Fruit fly (Drosophila melanogaster) whole organism, embryonic: Measurements from ENCODE around the gene CG46460.

Experiments used
- Abd-B ChIP-seq: fragments of 200-800 bp; sonication (Bioruptor generic); optimal IDR thresholded peaks from 2 replicates; lab custom pipeline; 2018; ENCODE audit warnings: missing biosample characterization, mild to moderate bottlenecking, missing genetic modification characterization, moderate library complexity
- Atf3 ChIP-seq: fragments of 200-800 bp; sonication (Bioruptor generic); optimal IDR thresholded peaks from 3 replicates; lab custom pipeline; 2016; ENCODE audit warnings: missing biosample characterization, missing genetic modification characterization
- B-H2 ChIP-seq: fragments of 200-800 bp; sonication (Bioruptor generic); optimal IDR thresholded peaks from 2 replicates; lab custom pipeline; 2018; ENCODE audit warnings: missing biosample characterization, mild to moderate bottlenecking, missing genetic modification characterization
- Bteb2 ChIP-seq: fragments of 200-800 bp; sonication (Bioruptor generic); optimal IDR thresholded peaks from 2 replicates; lab custom pipeline; 2016; ENCODE audit warnings: missing biosample characterization, missing genetic modification characterization
- CG10654 ChIP-seq: fragments of 200-800 bp; sonication (Bioruptor generic); optimal IDR thresholded peaks from 2 replicates; lab custom pipeline; 2016; ENCODE audit warnings: missing biosample characterization, missing genetic modification characterization
- CG11723 ChIP-seq: fragments of 200-800 bp; sonication (Bioruptor generic); optimal IDR thresholded peaks from 2 replicates; lab custom pipeline; 2017; ENCODE audit warnings: missing biosample characterization, mild to moderate bottlenecking, missing genetic modification characterization
- CG13123 ChIP-seq: fragments of 200-800 bp; sonication (Bioruptor generic); optimal IDR thresholded peaks from 2 replicates; lab custom pipeline; 2016; ENCODE audit warnings: missing biosample characterization, missing genetic modification characterization
- CG13424 ChIP-seq: fragments of 200-800 bp; sonication (Bioruptor generic); optimal IDR thresholded peaks from 2 replicates; lab custom pipeline; 2019; ENCODE audit warnings: missing biosample characterization, mild to moderate bottlenecking, missing genetic modification characterization, moderate library complexity
- CG15601 ChIP-seq: fragments of 200-800 bp; sonication (Bioruptor generic); optimal IDR thresholded peaks from 3 replicates; lab custom pipeline; 2019; ENCODE audit warnings: missing biosample characterization, mild to moderate bottlenecking, missing genetic modification characterization, moderate library complexity
- CG17829 ChIP-seq: fragments of 200-800 bp; optimal IDR thresholded peaks from 2 replicates; lab custom pipeline; 2019; ENCODE audit warnings: missing biosample characterization, mild to moderate bottlenecking, missing genetic modification characterization, moderate library complexity
- CG1792 ChIP-seq: fragments of 200-800 bp; sonication (Bioruptor generic); optimal IDR thresholded peaks from 2 replicates; lab custom pipeline; 2016; ENCODE audit warnings: missing biosample characterization, missing genetic modification characterization
- CG18011 ChIP-seq: fragments of 200-800 bp; sonication (Bioruptor generic); optimal IDR thresholded peaks from 2 replicates; lab custom pipeline; 2017; ENCODE audit warnings: missing biosample characterization, missing genetic modification characterization, mild to moderate bottlenecking, moderate library complexity, missing genotype
- CG2678 ChIP-seq: fragments of 200-800 bp; sonication (Bioruptor generic); optimal IDR thresholded peaks from 3 replicates; lab custom pipeline; 2019; ENCODE audit warnings: missing biosample characterization, mild to moderate bottlenecking, missing genetic modification characterization, moderate library complexity
- CG3065 ChIP-seq: fragments of 200-800 bp; sonication (Bioruptor generic); optimal IDR thresholded peaks from 2 replicates; lab custom pipeline; 2016; ENCODE audit warnings: missing biosample characterization, missing genetic modification characterization
- CG3163 ChIP-seq: fragments of 200-800 bp; sonication (Bioruptor generic); optimal IDR thresholded peaks from 3 replicates; lab custom pipeline; 2016; ENCODE audit warnings: missing biosample characterization, missing genetic modification characterization
- CG6654 ChIP-seq: fragments of 200-800 bp; sonication (Bioruptor generic); optimal IDR thresholded peaks from 2 replicates; lab custom pipeline; 2017; ENCODE audit warnings: missing biosample characterization, mild to moderate bottlenecking, missing genetic modification characterization
- CG6854 ChIP-seq: fragments of 200-800 bp; sonication (Bioruptor generic); optimal IDR thresholded peaks from 3 replicates; lab custom pipeline; 2017; ENCODE audit warnings: missing biosample characterization, mild to moderate bottlenecking, missing genetic modification characterization
- CG7786 ChIP-seq: fragments of 200-800 bp; sonication (Bioruptor generic); optimal IDR thresholded peaks from 2 replicates; lab custom pipeline; 2016; ENCODE audit warnings: missing biosample characterization, missing genetic modification characterization
- CG8478 ChIP-seq: fragments of >200 bp; optimal IDR thresholded peaks from 2 replicates; lab custom pipeline; 2018
- CG9215 ChIP-seq: fragments of 200-800 bp; sonication (Bioruptor generic); IDR thresholded peaks from 2 replicates; pipeline ENCODE4 v1.3.6; 2022; ENCODE audit warnings: missing biosample characterization, missing genetic modification characterization
- Doc2 ChIP-seq: fragments of 200-800 bp; sonication (Bioruptor generic); IDR thresholded peaks from 2 replicates; pipeline ENCODE4 v1.3.6; 2022; ENCODE audit warnings: missing biosample characterization, missing genetic modification characterization
- ERR ChIP-seq: fragments of 200-800 bp; sonication (Bioruptor generic); optimal IDR thresholded peaks from 2 replicates; lab custom pipeline; 2016; ENCODE audit warnings: missing biosample characterization, missing genetic modification characterization
- Hmx ChIP-seq: fragments of 200-800 bp; sonication (Bioruptor generic); optimal IDR thresholded peaks from 2 replicates; lab custom pipeline; 2016; ENCODE audit warnings: missing biosample characterization, missing genetic modification characterization
- PHDP ChIP-seq: fragments of 200-800 bp; sonication (Bioruptor generic); optimal IDR thresholded peaks from 3 replicates; lab custom pipeline; 2018; ENCODE audit warnings: missing biosample characterization, mild to moderate bottlenecking, missing genetic modification characterization, moderate library complexity
- Rfx ChIP-seq: fragments of 200-800 bp; sonication (Bioruptor generic); IDR thresholded peaks from 2 replicates; pipeline ENCODE4 v1.3.6; 2022; ENCODE audit warnings: missing biosample characterization, missing genetic modification characterization
- ato ChIP-seq: fragments of 200-800 bp; sonication (Bioruptor generic); IDR thresholded peaks from 2 replicates; pipeline ENCODE4 v1.3.6; 2022; ENCODE audit warnings: missing biosample characterization, missing genetic modification characterization; ENCODE audit not compliant: partially characterized antibody
- br ChIP-seq: fragments of >200 bp; optimal IDR thresholded peaks from 2 replicates; lab custom pipeline; 2017
- cato ChIP-seq: fragments of 200-800 bp; sonication (Bioruptor generic); optimal IDR thresholded peaks from 2 replicates; lab custom pipeline; 2016; ENCODE audit warnings: missing biosample characterization, missing genetic modification characterization, borderline replicate concordance
- emc ChIP-seq: fragments of 200-800 bp; sonication (Bioruptor generic); optimal IDR thresholded peaks from 2 replicates; lab custom pipeline; 2016; ENCODE audit warnings: missing biosample characterization, missing genetic modification characterization
- gce ChIP-seq: fragments of 200-800 bp; sonication (Bioruptor generic); IDR thresholded peaks from 3 replicates; pipeline ENCODE4 v1.3.6; 2022; ENCODE audit warnings: missing biosample characterization, missing genetic modification characterization
- gcm ChIP-seq: fragments of 200-800 bp; sonication (Bioruptor generic); optimal IDR thresholded peaks from 2 replicates; lab custom pipeline; 2019; ENCODE audit warnings: missing biosample characterization, mild to moderate bottlenecking, missing genetic modification characterization, moderate library complexity
- gfzf ChIP-seq: fragments of 200-800 bp; sonication (Bioruptor generic); optimal IDR thresholded peaks from 2 replicates; lab custom pipeline; 2016; ENCODE audit warnings: missing biosample characterization, mild to moderate bottlenecking, missing genetic modification characterization, moderate library complexity
- hth ChIP-seq: fragments of >200 bp; optimal IDR thresholded peaks from 2 replicates; lab custom pipeline; 2017; ENCODE audit warnings: inconsistent platforms
- ind ChIP-seq: fragments of 200-800 bp; sonication (Bioruptor generic); optimal IDR thresholded peaks from 3 replicates; lab custom pipeline; 2016; ENCODE audit warnings: missing biosample characterization, missing genetic modification characterization
- kni ChIP-seq: fragments of 200-800 bp; sonication (Bioruptor generic); optimal IDR thresholded peaks from 3 replicates; lab custom pipeline; 2017; ENCODE audit warnings: mild to moderate bottlenecking, missing biosample characterization, missing genetic modification reagents, missing genetic modification characterization
- lab ChIP-seq: fragments of 200-800 bp; sonication (Bioruptor generic); optimal IDR thresholded peaks from 3 replicates; lab custom pipeline; 2017; ENCODE audit warnings: missing biosample characterization, missing genetic modification characterization, mild to moderate bottlenecking, moderate library complexity, missing genetic modification reagents
- lov ChIP-seq, 2 experiments: fragments of 200-800 bp in 1 of 2; fragments of >200 bp in 1 of 2; sonication (Bioruptor generic) in 1 of 2; IDR thresholded peaks in 1 of 2; optimal IDR thresholded peaks in 1 of 2; 2 replicates in 1 of 2; 3 replicates in 1 of 2; pipeline versions ENCODE4 v1.3.6 to Lab custom; 2017 to 2022; ENCODE audit warnings: missing biosample characterization in 1 of 2, missing genetic modification characterization in 1 of 2
- maf-S ChIP-seq: fragments of 200-800 bp; sonication (Bioruptor generic); optimal IDR thresholded peaks from 2 replicates; lab custom pipeline; 2016; ENCODE audit warnings: missing biosample characterization, missing genetic modification characterization
- mld ChIP-seq: fragments of 200-800 bp; sonication (Bioruptor generic); IDR thresholded peaks from 3 replicates; pipeline ENCODE4 v1.3.6; 2022; ENCODE audit warnings: missing biosample characterization, missing genetic modification characterization; ENCODE audit not compliant: partially characterized antibody
- nerfin-2 ChIP-seq: fragments of 200-800 bp; sonication (Bioruptor generic); IDR thresholded peaks from 2 replicates; pipeline ENCODE4 v1.3.6; 2022; ENCODE audit warnings: missing biosample characterization, missing genetic modification characterization; ENCODE audit not compliant: partially characterized antibody
- pho ChIP-seq: fragments of 200-800 bp; sonication (Bioruptor generic); optimal IDR thresholded peaks from 2 replicates; lab custom pipeline; 2016; ENCODE audit warnings: missing biosample characterization, missing genetic modification characterization
- sqz ChIP-seq: fragments of 200-800 bp; sonication (Bioruptor generic); optimal IDR thresholded peaks from 3 replicates; lab custom pipeline; 2018; ENCODE audit warnings: missing biosample characterization, mild to moderate bottlenecking, missing genetic modification characterization
- ssp ChIP-seq: fragments of 200-800 bp; sonication (Bioruptor generic); IDR thresholded peaks from 2 replicates; pipeline ENCODE4 v1.3.6; 2022; ENCODE audit warnings: missing biosample characterization, missing genetic modification characterization
- stc ChIP-seq: fragments of 200-800 bp; sonication (Bioruptor generic); IDR thresholded peaks from 2 replicates; pipeline ENCODE4 v1.3.6; 2022; ENCODE audit warnings: missing biosample characterization, missing genetic modification characterization
- tup ChIP-seq: fragments of 200-800 bp; sonication (Bioruptor generic); optimal IDR thresholded peaks from 2 replicates; lab custom pipeline; 2016; ENCODE audit warnings: missing biosample characterization, mild to moderate bottlenecking, missing genetic modification characterization, moderate library complexity
- unc-4 ChIP-seq: fragments of 200-800 bp; sonication (Bioruptor generic); IDR thresholded peaks from 2 replicates; pipeline ENCODE4 v1.3.6; 2022; ENCODE audit warnings: missing biosample characterization, missing genetic modification characterization; ENCODE audit not compliant: partially characterized antibody
- unpg ChIP-seq: fragments of 200-800 bp; sonication (Bioruptor generic); optimal IDR thresholded peaks from 3 replicates; lab custom pipeline; 2018; ENCODE audit warnings: missing biosample characterization, mild to moderate bottlenecking, missing genetic modification characterization, moderate library complexity
- vfl ChIP-seq: fragments of 200-800 bp; sonication (Bioruptor generic); optimal IDR thresholded peaks from 2 replicates; lab custom pipeline; 2016; ENCODE audit warnings: missing biosample characterization, missing genetic modification characterization

CG46460 gene

DNA sequence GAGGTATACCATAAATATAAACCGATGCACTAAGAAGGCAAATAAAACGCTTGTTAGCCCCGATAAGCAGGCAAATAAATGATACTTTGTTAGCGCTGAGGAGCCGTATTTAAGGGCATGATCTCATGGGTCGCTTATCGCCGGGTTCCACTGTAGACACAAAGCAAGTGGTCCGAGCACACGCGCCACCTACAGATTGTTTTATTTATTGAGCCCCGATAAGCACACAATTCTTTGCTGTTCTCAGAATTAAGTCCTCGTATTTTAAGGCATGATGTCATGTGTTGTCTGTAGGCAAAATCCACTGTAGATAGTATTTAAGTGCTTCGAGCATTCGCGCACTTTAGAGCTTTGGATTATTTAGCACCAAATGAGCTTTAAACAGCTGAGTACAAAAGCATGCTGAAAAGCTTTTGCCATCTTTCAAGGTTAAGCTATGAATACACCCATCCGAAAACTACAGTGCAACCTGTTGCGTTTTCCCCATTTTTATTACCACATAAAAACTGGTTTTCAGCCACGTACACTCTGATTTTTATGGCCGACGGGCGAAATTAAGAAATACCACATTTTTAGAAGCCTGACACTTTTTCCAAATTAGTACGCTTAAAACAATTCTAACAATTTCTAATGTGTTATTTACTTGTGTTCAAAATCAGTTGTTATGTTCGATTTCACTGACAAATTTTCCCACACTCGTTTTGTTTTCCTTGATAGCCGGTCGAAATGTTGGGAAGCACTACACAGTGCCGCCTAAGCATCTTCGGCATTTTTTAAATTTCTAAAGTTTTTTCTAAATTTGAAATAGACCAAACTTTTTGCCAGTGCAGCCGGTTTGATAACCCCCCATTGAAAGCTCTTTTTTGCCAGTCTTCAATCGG lies 12.6 kb upstream of the CG46460 start, which contains the start of gene Sqor (continued):
- TF ChIP-seq CG18011 (GFP tag; lab: Kevin White, UChicago) (peak; percentile 80), CG10654 (GFP tag; lab: Kevin White, UChicago) (peak; percentile 51), gcm (GFP tag; lab: Kevin White, UChicago) (peak; percentile 68), ERR (GFP tag; lab: Kevin White, UChicago) (peak; percentile 85), CG3065 (GFP tag; lab: Kevin White, UChicago) (peak; percentile 31), CG8478 (lab: Kevin White, UChicago) (no peak), gfzf (GFP tag; lab: Kevin White, UChicago) (peak; percentile 31), ssp (peak; percentile 47), maf-S (GFP tag; lab: Kevin White, UChicago) (peak; percentile 90), Rfx (peak; percentile 85), PHDP (tag; lab: Kevin White, UChicago) (peak; percentile 89), B-H2 (peak; percentile 78), CG6854 (GFP tag; lab: Kevin White, UChicago) (peak; percentile 83), ato (GFP tag; lab: Robert Waterston, UW) (no peak), unpg (GFP tag; lab: Kevin White, UChicago) (peak; percentile 86), CG17829 (peak; percentile 78), kni (GFP tag; lab: Kevin White, UChicago) (no peak), unc-4 (GFP tag; lab: Robert Waterston, UW) (0 out of 2 replicates have a peak, but pooled peaks have one; percentile 19), hth (no peak), mld (no peak), Bteb2 (GFP tag; lab: Kevin White, UChicago) (peak; percentile 85), CG3163 (GFP tag; lab: Kevin White, UChicago) (peak; percentile 70), CG1792 (GFP tag; lab: Kevin White, UChicago) (peak; percentile 85), gce (peak; percentile 55; the same call in 1 of the 3 replicates), Atf3 (GFP tag; lab: Kevin White, UChicago) (peak; percentile 93), CG13123 (GFP tag; lab: Kevin White, UChicago) (peak; percentile 29), CG6654 (peak; percentile 58), ind (peak; percentile 79), nerfin-2 (GFP tag; lab: Robert Waterston, UW) (peak; percentile 12; the same call in 1 of the 2 replicates), Doc2 (GFP tag; lab: Robert Waterston, UW) (peak; percentile 62), CG2678 (tag; lab: Kevin White, UChicago) (peak; percentile 94), CG13424 (peak; percentile 92), sqz (peak; percentile 74), Hmx (GFP tag; lab: Kevin White, UChicago) (peak; percentile 77), pho (GFP tag; lab: Kevin White, UChicago) (peak; percentile 90), CG7786 (peak; percentile 89), stc (GFP tag; lab: Robert Waterston, UW) (peak; percentile 72), lab (GFP tag; lab: Kevin White, UChicago) (peak; percentile 84), vfl (GFP tag; lab: Kevin White, UChicago) (peak; percentile 83), CG15601 (tag; lab: Kevin White, UChicago) (peak; percentile 78), CG11723 (peak; percentile 82), br (lab: Kevin White, UChicago) (no peak), CG9215 (GFP tag; lab: Robert Waterston, UW) (peak; percentile 65), emc (GFP tag; lab: Kevin White, UChicago) (peak; percentile 71), lov (optimal IDR thresholded peaks at IDR 0.05; lab: Kevin White, UChicago) (no peak), lov (GFP tag; IDR thresholded peaks at IDR 0.05; lab: Robert Waterston, UW) (peak; percentile 59; the same call in 1 of the 3 replicates), Abd-B (GFP tag; lab: Kevin White, UChicago) (peak; percentile 90), tup (GFP tag; lab: Kevin White, UChicago) (peak; percentile 76), cato (GFP tag; lab: Kevin White, UChicago) (peak; percentile 75)
